Fruit fly (Drosophila melanogaster) whole organism, embryonic: ENCODE results near the gene ENGase.

Source experiments
- Asciz ChIP-seq: fragments of 200-800 bp; sonication (Bioruptor generic); optimal IDR thresholded peaks from 2 replicates; lab custom pipeline; 2017; ENCODE audit warnings: missing biosample characterization, mild to moderate bottlenecking, missing genetic modification characterization, missing genetic modification reagents
- Atf6 ChIP-seq: fragments of 200-800 bp; sonication (Bioruptor generic); IDR thresholded peaks from 2 replicates; pipeline ENCODE4 v1.3.6; 2022; ENCODE audit warnings: missing biosample characterization, missing genetic modification characterization
- CG10147 ChIP-seq: fragments of 200-800 bp; sonication (Bioruptor generic); optimal IDR thresholded peaks from 2 replicates; lab custom pipeline; 2019; ENCODE audit warnings: missing biosample characterization, mild to moderate bottlenecking, missing genetic modification characterization, moderate library complexity
- CG10565 ChIP-seq: fragments of 200-800 bp; sonication (Bioruptor generic); optimal IDR thresholded peaks from 3 replicates; lab custom pipeline; 2016; ENCODE audit warnings: missing biosample characterization, mild to moderate bottlenecking, missing genetic modification characterization
- CG10959 ChIP-seq: fragments of 200-800 bp; sonication (Bioruptor generic); IDR thresholded peaks from 2 replicates; pipeline ENCODE4 v1.3.6; 2022; ENCODE audit warnings: missing biosample characterization, missing genetic modification characterization
- CG11456 ChIP-seq: fragments of 200-800 bp; sonication (Bioruptor generic); IDR thresholded peaks from 3 replicates; pipeline ENCODE4 v1.3.6; 2022; ENCODE audit warnings: missing biosample characterization, missing genetic modification characterization
- CG11560 ChIP-seq: fragments of 200-800 bp; sonication (Bioruptor generic); IDR thresholded peaks from 3 replicates; pipeline ENCODE4 v1.3.6; 2022; ENCODE audit warnings: missing biosample characterization, missing genetic modification characterization
- CG11695 ChIP-seq: fragments of 200-800 bp; sonication (Bioruptor generic); IDR thresholded peaks from 3 replicates; pipeline ENCODE4 v1.3.6; 2022; ENCODE audit warnings: missing biosample characterization, missing genetic modification characterization
- CG13123 ChIP-seq: fragments of 200-800 bp; sonication (Bioruptor generic); optimal IDR thresholded peaks from 2 replicates; lab custom pipeline; 2016; ENCODE audit warnings: missing biosample characterization, missing genetic modification characterization
- CG15514 ChIP-seq: fragments of 200-800 bp; sonication (Bioruptor generic); optimal IDR thresholded peaks from 3 replicates; lab custom pipeline; 2017; ENCODE audit warnings: missing biosample characterization, missing genetic modification characterization, mild to moderate bottlenecking, moderate library complexity, missing genetic modification reagents
- CG1602 ChIP-seq: fragments of 200-800 bp; sonication (Bioruptor generic); optimal IDR thresholded peaks from 3 replicates; lab custom pipeline; 2016; ENCODE audit warnings: missing biosample characterization, missing genetic modification characterization
- CG17361 ChIP-seq: fragments of 200-800 bp; sonication (Bioruptor generic); IDR thresholded peaks from 3 replicates; pipeline ENCODE4 v1.3.6; 2022; ENCODE audit warnings: missing biosample characterization, missing genetic modification characterization
- CG18476 ChIP-seq: fragments of 200-800 bp; sonication (Bioruptor generic); optimal IDR thresholded peaks from 2 replicates; lab custom pipeline; 2016; ENCODE audit warnings: missing biosample characterization, mild to moderate bottlenecking, missing genetic modification characterization
- CG2129 ChIP-seq: fragments of 200-800 bp; sonication (Bioruptor generic); IDR thresholded peaks from 2 replicates; pipeline ENCODE4 v1.3.6; 2022; ENCODE audit warnings: missing biosample characterization, missing genetic modification characterization; ENCODE audit not compliant: partially characterized antibody
- CG2712 ChIP-seq: fragments of 200-800 bp; optimal IDR thresholded peaks from 3 replicates; lab custom pipeline; 2019; ENCODE audit warnings: missing biosample characterization, mild to moderate bottlenecking, missing genetic modification characterization, moderate library complexity
- CG30403 ChIP-seq: fragments of 200-800 bp; sonication (Bioruptor generic); optimal IDR thresholded peaks from 3 replicates; lab custom pipeline; 2016; ENCODE audit warnings: missing biosample characterization, missing genetic modification characterization
- CG34376 ChIP-seq: fragments of 200-800 bp; sonication (Bioruptor generic); optimal IDR thresholded peaks from 2 replicates; lab custom pipeline; 2018; ENCODE audit warnings: missing biosample characterization, mild to moderate bottlenecking, missing genetic modification characterization
- CG4820 ChIP-seq: fragments of 200-800 bp; sonication (Bioruptor generic); optimal IDR thresholded peaks from 3 replicates; lab custom pipeline; 2016; ENCODE audit warnings: missing biosample characterization, missing genetic modification characterization
- CG7372 ChIP-seq: fragments of 200-800 bp; sonication (Bioruptor generic); IDR thresholded peaks from 2 replicates; pipeline ENCODE4 v1.3.6; 2022; ENCODE audit warnings: missing biosample characterization, missing genetic modification characterization
- CG7786 ChIP-seq: fragments of 200-800 bp; sonication (Bioruptor generic); optimal IDR thresholded peaks from 2 replicates; lab custom pipeline; 2016; ENCODE audit warnings: missing biosample characterization, missing genetic modification characterization
- CG8290 ChIP-seq, 3 experiments: fragments of 200-800 bp; sonication (Bioruptor generic); optimal IDR thresholded peaks; 2 replicates each; lab custom pipeline; 2016 to 2019; ENCODE audit warnings: missing biosample characterization in 3 of 3, missing genetic modification characterization in 3 of 3, mild to moderate bottlenecking in 2 of 3, moderate library complexity in 1 of 3
- CG8944 ChIP-seq: fragments of 200-800 bp; sonication (Bioruptor generic); optimal IDR thresholded peaks from 3 replicates; lab custom pipeline; 2016; ENCODE audit warnings: missing biosample characterization, missing genetic modification characterization
- CG9215 ChIP-seq: fragments of 200-800 bp; sonication (Bioruptor generic); IDR thresholded peaks from 2 replicates; pipeline ENCODE4 v1.3.6; 2022; ENCODE audit warnings: missing biosample characterization, missing genetic modification characterization
- CG9727 ChIP-seq: fragments of 200-800 bp; sonication (Bioruptor generic); optimal IDR thresholded peaks from 3 replicates; lab custom pipeline; 2017; ENCODE audit warnings: missing biosample characterization, mild to moderate bottlenecking, missing genetic modification characterization
- CG9817 ChIP-seq: fragments of 200-800 bp; sonication (Bioruptor generic); optimal IDR thresholded peaks from 2 replicates; lab custom pipeline; 2018; ENCODE audit warnings: missing biosample characterization, mild to moderate bottlenecking, missing genetic modification characterization, moderate library complexity
- CTCF ChIP-seq: fragments of 200-800 bp; sonication (Bioruptor generic); optimal IDR thresholded peaks from 2 replicates; lab custom pipeline; 2017; ENCODE audit warnings: missing biosample characterization, mild to moderate bottlenecking, missing genetic modification characterization, moderate library complexity
- Dip3 ChIP-seq: fragments of 200-800 bp; sonication (Bioruptor generic); optimal IDR thresholded peaks from 3 replicates; lab custom pipeline; 2016; ENCODE audit warnings: missing biosample characterization, missing genetic modification characterization
- E2f1 ChIP-seq: fragments of 200-800 bp; sonication (Bioruptor generic); IDR thresholded peaks from 2 replicates; pipeline ENCODE4 v1.3.6; 2022; ENCODE audit warnings: missing biosample characterization, missing genetic modification characterization
- E2f2 ChIP-seq: fragments of 200-800 bp; sonication (Bioruptor generic); IDR thresholded peaks from 2 replicates; pipeline ENCODE4 v1.3.6; 2022; ENCODE audit warnings: missing biosample characterization, missing genetic modification characterization
- ERR ChIP-seq: fragments of 200-800 bp; sonication (Bioruptor generic); optimal IDR thresholded peaks from 2 replicates; lab custom pipeline; 2016; ENCODE audit warnings: missing biosample characterization, missing genetic modification characterization
- Ets97D ChIP-seq: fragments of 200-800 bp; sonication (Bioruptor generic); optimal IDR thresholded peaks from 3 replicates; lab custom pipeline; 2016; ENCODE audit warnings: missing biosample characterization, missing genetic modification characterization
- NK7.1 ChIP-seq: fragments of 200-800 bp; sonication (Bioruptor generic); optimal IDR thresholded peaks from 3 replicates; lab custom pipeline; 2016; ENCODE audit warnings: missing biosample characterization, missing genetic modification characterization
- Optix ChIP-seq: fragments of 200-800 bp; sonication (Bioruptor generic); IDR thresholded peaks from 3 replicates; pipeline ENCODE4 v1.3.6; 2022; ENCODE audit warnings: missing biosample characterization, missing genetic modification characterization
- Rfx ChIP-seq: fragments of 200-800 bp; sonication (Bioruptor generic); IDR thresholded peaks from 2 replicates; pipeline ENCODE4 v1.3.6; 2022; ENCODE audit warnings: missing biosample characterization, missing genetic modification characterization
- Scr ChIP-seq: fragments of 200-800 bp; sonication (Bioruptor generic); IDR thresholded peaks from 2 replicates; pipeline ENCODE4 v1.3.6; 2022; ENCODE audit warnings: missing biosample characterization, missing genetic modification characterization; ENCODE audit not compliant: partially characterized antibody
- bcd ChIP-seq: fragments of 200-800 bp; sonication (Bioruptor generic); optimal IDR thresholded peaks from 2 replicates; lab custom pipeline; 2017; ENCODE audit warnings: missing biosample characterization, mild to moderate bottlenecking, missing genetic modification characterization
- danr ChIP-seq: fragments of 200-800 bp; sonication (Bioruptor generic); IDR thresholded peaks from 2 replicates; pipeline ENCODE4 v1.3.6; 2022; ENCODE audit warnings: missing biosample characterization, missing genetic modification characterization
- dm ChIP-seq: fragments of 200-800 bp; sonication (Bioruptor generic); optimal IDR thresholded peaks from 3 replicates; lab custom pipeline; 2016; ENCODE audit warnings: missing biosample characterization, missing genetic modification characterization
- dmrt11E ChIP-seq: fragments of 200-800 bp; sonication (Bioruptor generic); optimal IDR thresholded peaks from 3 replicates; lab custom pipeline; 2018; ENCODE audit warnings: missing biosample characterization, mild to moderate bottlenecking, missing genetic modification characterization, moderate library complexity
- dpn ChIP-seq, 2 experiments: fragments of 200-800 bp; sonication (Bioruptor generic); optimal IDR thresholded peaks; 3 replicates each; lab custom pipeline; 2016; ENCODE audit warnings: missing biosample characterization in 2 of 2, missing genetic modification characterization in 2 of 2
- gcm2 ChIP-seq: fragments of 200-800 bp; sonication (Bioruptor generic); optimal IDR thresholded peaks from 2 replicates; lab custom pipeline; 2016; ENCODE audit warnings: missing biosample characterization, missing genetic modification characterization
- grn ChIP-seq: fragments of 200-800 bp; sonication (Bioruptor generic); optimal IDR thresholded peaks from 3 replicates; lab custom pipeline; 2017; ENCODE audit warnings: missing biosample characterization, missing genetic modification characterization
- ham ChIP-seq: fragments of 200-800 bp; sonication (Bioruptor generic); IDR thresholded peaks from 2 replicates; pipeline ENCODE4 v1.3.6; 2022; ENCODE audit warnings: missing biosample characterization, missing genetic modification characterization
- her ChIP-seq: fragments of 200-800 bp; sonication (Bioruptor generic); optimal IDR thresholded peaks from 2 replicates; lab custom pipeline; 2016; ENCODE audit warnings: missing biosample characterization, missing genetic modification characterization
- lab ChIP-seq: fragments of 200-800 bp; sonication (Bioruptor generic); optimal IDR thresholded peaks from 3 replicates; lab custom pipeline; 2017; ENCODE audit warnings: missing biosample characterization, missing genetic modification characterization, mild to moderate bottlenecking, moderate library complexity, missing genetic modification reagents
- lmd ChIP-seq: fragments of 200-800 bp; sonication (Bioruptor generic); IDR thresholded peaks from 2 replicates; pipeline ENCODE4 v1.3.6; 2022; ENCODE audit warnings: missing biosample characterization, missing genetic modification characterization
- nmo ChIP-seq: fragments of 200-800 bp; sonication (Bioruptor generic); optimal IDR thresholded peaks from 2 replicates; lab custom pipeline; 2018; ENCODE audit warnings: missing biosample characterization, mild to moderate bottlenecking, missing genetic modification characterization, moderate library complexity
- pum ChIP-seq: fragments of 200-800 bp; sonication (Bioruptor generic); optimal IDR thresholded peaks from 2 replicates; lab custom pipeline; 2016; ENCODE audit warnings: missing biosample characterization, missing genetic modification characterization
- sens-2 ChIP-seq: fragments of 200-800 bp; sonication (Bioruptor generic); IDR thresholded peaks from 2 replicates; pipeline ENCODE4 v1.3.6; 2022; ENCODE audit warnings: missing biosample characterization, missing genetic modification characterization
- unpg ChIP-seq: fragments of 200-800 bp; sonication (Bioruptor generic); optimal IDR thresholded peaks from 3 replicates; lab custom pipeline; 2018; ENCODE audit warnings: missing biosample characterization, mild to moderate bottlenecking, missing genetic modification characterization, moderate library complexity
- wor ChIP-seq: fragments of 200-800 bp; sonication (Bioruptor generic); IDR thresholded peaks from 2 replicates; pipeline ENCODE4 v1.3.6; 2022; ENCODE audit warnings: missing biosample characterization, missing genetic modification characterization

Gene ENGase

dm6 chrX:17465523-17465922 is 42.1 kb downstream of the ENGase start (continued):
- TF ChIP-seq CG10959 (GFP tag; lab: Robert Waterston, UW) (no peak), CG11695 (GFP tag; lab: Robert Waterston, UW) (0 out of 3 replicates have a peak, but pooled peaks have one; percentile 51), CG17361 (no peak), E2f1 (GFP tag; lab: Robert Waterston, UW) (peak; percentile 21; the same call in 1 of the 2 replicates), CG8944 (no peak), CG15514 (GFP tag; lab: Kevin White, UChicago) (peak; percentile 3), CG13123 (GFP tag; lab: Kevin White, UChicago) (no peak), Asciz (GFP tag; lab: Kevin White, UChicago) (no peak), dm (GFP tag; lab: Kevin White, UChicago) (no peak), ham (no peak), lab (GFP tag; lab: Kevin White, UChicago) (peak; percentile 68), wor (GFP tag; lab: Robert Waterston, UW) (no peak), dmrt11E (tag; lab: Kevin White, UChicago) (peak; percentile 18), CG1602 (GFP tag; lab: Kevin White, UChicago) (peak; percentile 4), gcm2 (no peak), Scr (GFP tag; lab: Robert Waterston, UW) (no peak), Atf6 (GFP tag; lab: Robert Waterston, UW) (0 out of 2 replicates have a peak, but pooled peaks have one; percentile 37), CG11560 (tag; lab: Robert Waterston, UW) (peak; percentile 46; the same call in 1 of the 3 replicates), CG9727 (peak; percentile 56), Dip3 (GFP tag; lab: Kevin White, UChicago) (peak; percentile 29), CG2712 (tag; lab: Kevin White, UChicago) (peak; percentile 26), CG34376 (no peak), CG4820 (GFP tag; lab: Kevin White, UChicago) (peak; percentile 14), nmo (GFP tag; lab: Kevin White, UChicago) (peak; percentile 18), CG11456 (peak; percentile 65; the same call in 1 of the 3 replicates), pum (GFP tag; lab: Kevin White, UChicago) (peak; percentile 13), bcd (peak; percentile 13), CG7786 (peak; percentile 30), CG9215 (peak; percentile 50; the same call in 1 of the 2 replicates), dpn (GFP tag; optimal IDR thresholded peaks at IDR 0.05; lab: Kevin White, UChicago) (peak; percentile 40 to 51), NK7.1 (GFP tag; lab: Kevin White, UChicago) (no peak), CG10565 (no peak), CG30403 (GFP tag; lab: Kevin White, UChicago) (peak; percentile 6), danr (GFP tag; lab: Robert Waterston, UW) (0 out of 2 replicates have a peak, but pooled peaks have one; percentile 6), her (peak; percentile 9), sens-2 (0 out of 2 replicates have a peak, but pooled peaks have one; percentile 19), Rfx (peak; percentile 74), Optix (GFP tag; lab: Robert Waterston, UW) (peak; percentile 43; the same call in 1 of the 3 replicates), unpg (peak; percentile 45), CG8290 (GFP tag; optimal IDR thresholded peaks at IDR 0.05; lab: Kevin White, UChicago) (peak; percentile 9), CG8290 (tag; optimal IDR thresholded peaks at IDR 0.05; lab: Kevin White, UChicago) (no peak), E2f2 (no peak), CTCF (GFP tag; lab: Kevin White, UChicago) (no peak), CG10147 (GFP tag; lab: Kevin White, UChicago) (peak; percentile 35), CG7372 (0 out of 2 replicates have a peak, but pooled peaks have one; percentile 16), CG18476 (GFP tag; lab: Kevin White, UChicago) (peak; percentile 16), lmd (GFP tag; lab: Robert Waterston, UW) (peak; percentile 56; the same call in 1 of the 2 replicates), CG2129 (GFP tag; lab: Robert Waterston, UW) (no peak), grn (GFP tag; lab: Kevin White, UChicago) (no peak), Ets97D (GFP tag; lab: Kevin White, UChicago) (no peak), CG9817 (peak; percentile 3), ERR (GFP tag; lab: Kevin White, UChicago) (no peak)
